Worm (Caenorhabditis elegans) whole organism, midembryonic: Measurements from ENCODE around the gene C16C8.9.

Experiments used
- T22C8.4 ChIP-seq: fragments of 200-800 bp; sonication (Bioruptor generic); IDR thresholded peaks from 2 replicates; pipeline ENCODE4 v1.3.6; 2022; ENCODE audit warnings: missing genetic modification characterization, missing compliant biosample characterization
- cog-1 ChIP-seq: sonication (generic microtip); optimal IDR thresholded peaks from 2 replicates; lab custom pipeline; 2016; ENCODE audit warnings: missing genetic modification characterization, missing compliant biosample characterization
- flt-1 ChIP-seq: fragments of 200-800 bp; sonication (Bioruptor generic); IDR thresholded peaks from 2 replicates; pipeline ENCODE4 v1.3.6; 2022; ENCODE audit warnings: missing genetic modification characterization, missing compliant biosample characterization
- klf-2 ChIP-seq: fragments of 200-800 bp; sonication (Bioruptor generic); conservative IDR thresholded peaks from 2 replicates; pipeline ENCODE4 v1.3.6; 2022; ENCODE audit warnings: missing genetic modification reagents, missing genetic modification characterization, missing compliant biosample characterization
- med-1 ChIP-seq: sonication (generic microtip); optimal IDR thresholded peaks from 2 replicates; lab custom pipeline; 2017; ENCODE audit warnings: missing genetic modification characterization, mild to moderate bottlenecking, missing compliant biosample characterization, antibody characterized with exemption, missing genetic modification reagents; ENCODE audit not compliant: insufficient read depth
- ref-1 ChIP-seq: fragments of 200-800 bp; sonication (Bioruptor generic); conservative IDR thresholded peaks from 2 replicates; pipeline ENCODE4 v1.3.6; 2022; ENCODE audit warnings: missing genetic modification reagents, missing genetic modification characterization, missing compliant biosample characterization
- tab-1 ChIP-seq: fragments of 200-800 bp; sonication (Bioruptor generic); IDR thresholded peaks from 2 replicates; pipeline ENCODE4 v1.3.6; 2022; ENCODE audit warnings: missing genetic modification characterization, missing compliant biosample characterization
- ztf-23 ChIP-seq: fragments of 200-800 bp; sonication (Bioruptor generic); IDR thresholded peaks from 2 replicates; pipeline ENCODE4 v1.3.6; 2022; ENCODE audit warnings: missing genetic modification reagents, missing genetic modification characterization, missing compliant biosample characterization
- ztf-29 ChIP-seq: fragments of 200-800 bp; sonication (Bioruptor generic); IDR thresholded peaks from 2 replicates; pipeline ENCODE4 v1.3.6; 2022; ENCODE audit warnings: missing genetic modification reagents, missing genetic modification characterization, missing compliant biosample characterization

DNA sequence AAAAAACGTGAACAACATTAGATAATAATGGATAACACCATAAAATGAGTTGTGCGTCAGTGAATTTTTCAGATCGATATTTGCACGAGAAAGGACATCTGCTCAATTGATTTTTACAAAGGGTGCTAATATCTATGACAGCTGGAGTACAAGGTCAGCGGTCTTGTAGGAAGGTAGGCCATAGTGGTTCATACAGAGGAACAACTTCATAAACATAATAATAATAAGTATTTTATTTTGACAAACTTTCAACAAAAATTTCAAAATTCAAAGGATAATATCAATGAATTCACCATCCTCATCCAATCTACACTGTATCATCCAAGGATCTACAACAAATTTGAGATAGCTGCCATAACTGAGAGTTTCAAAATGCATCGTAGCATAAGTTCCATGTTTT, 14.2 kb upstream of the C16C8.9 start, which contains the start of gene fbxb-104:
- TF ChIP-seq med-1 (GFP tag; lab: Kevin White, UChicago) (no peak), ref-1 (GFP tag; lab: Robert Waterston, UW) (no peak), tab-1 (GFP tag; lab: Robert Waterston, UW) (no peak), ztf-29 (GFP tag; lab: Robert Waterston, UW) (no peak), cog-1 (no peak), T22C8.4 (GFP tag; lab: Robert Waterston, UW) (no peak), flt-1 (GFP tag; lab: Robert Waterston, UW) (no peak), klf-2 (GFP tag; lab: Robert Waterston, UW) (no peak), ztf-23 (GFP tag; lab: Robert Waterston, UW) (no peak)
